Worm (Caenorhabditis elegans) whole organism, L4 larva: ENCODE data around the gene oat-1.

Experiments used
- F37D6.2 ChIP-seq: sonication (generic microtip); optimal IDR thresholded peaks from 2 replicates; lab custom pipeline; 2016; ENCODE audit warnings: mild to moderate bottlenecking, missing genetic modification characterization, missing compliant biosample characterization
- ZK337.2 ChIP-seq: fragments of 200-800 bp; sonication (Bioruptor generic); IDR thresholded peaks from 2 replicates; pipeline ENCODE4 v1.3.6; 2022; ENCODE audit warnings: missing genetic modification reagents, missing genetic modification characterization, missing compliant biosample characterization
- aha-1 ChIP-seq: fragments of 150-350 bp; peaks from one replicate; lab custom pipeline; 2014; ENCODE audit warnings: missing biosample characterization, missing genetic modification characterization
- arid-1 ChIP-seq: fragments of 200-800 bp; sonication (Bioruptor generic); conservative IDR thresholded peaks from 2 replicates; pipeline ENCODE4 v1.3.6; 2022; ENCODE audit warnings: missing genetic modification reagents, missing genetic modification characterization, missing compliant biosample characterization
- attf-4 ChIP-seq: sonication (generic microtip); optimal IDR thresholded peaks from 3 replicates; lab custom pipeline; 2017; ENCODE audit warnings: missing biosample characterization, missing genetic modification characterization
- ceh-20 ChIP-seq: fragments of 200-800 bp; sonication (Bioruptor generic); IDR thresholded peaks from 2 replicates; pipeline ENCODE4 v1.3.6; 2022; ENCODE audit warnings: missing genetic modification reagents, missing genetic modification characterization, missing compliant biosample characterization
- ceh-62 ChIP-seq: sonication (generic microtip); optimal IDR thresholded peaks from 2 replicates; lab custom pipeline; 2017; ENCODE audit warnings: missing biosample characterization, missing genetic modification characterization
- ces-1 ChIP-seq: fragments of 150-350 bp; sonication (generic microtip); optimal IDR thresholded peaks from 4 replicates; lab custom pipeline; 2014; ENCODE audit warnings: missing biosample characterization, missing genetic modification reagents, missing genetic modification characterization
- daf-12 ChIP-seq: fragments of 150-350 bp; optimal IDR thresholded peaks from 2 replicates; lab custom pipeline; 2014; ENCODE audit warnings: missing biosample characterization, missing genetic modification reagents, missing genetic modification characterization
- daf-16 ChIP-seq, 3 experiments: sonication (generic microtip); optimal IDR thresholded peaks; 2 replicates each; lab custom pipeline; 2016 to 2017; ENCODE audit warnings: missing genetic modification characterization in 3 of 3, missing genetic modification reagents in 3 of 3, mild to moderate bottlenecking in 2 of 3, missing compliant biosample characterization in 2 of 3, missing biosample characterization in 1 of 3, moderate library complexity in 1 of 3
- dpl-1 ChIP-seq: fragments of 150-350 bp; optimal IDR thresholded peaks from 2 replicates; lab custom pipeline; 2014; ENCODE audit warnings: missing biosample characterization, missing genetic modification reagents, missing genetic modification characterization
- dve-1 ChIP-seq: sonication (generic microtip); optimal IDR thresholded peaks from 2 replicates; lab custom pipeline; 2017; ENCODE audit warnings: antibody characterized with exemption, mild to moderate bottlenecking, missing genetic modification characterization, missing compliant biosample characterization; ENCODE audit not compliant: insufficient read depth
- fos-1 ChIP-seq: fragments of 150-350 bp; optimal IDR thresholded peaks from 2 replicates; lab custom pipeline; 2014; ENCODE audit warnings: missing biosample characterization, missing genetic modification characterization
- hif-1 ChIP-seq, 2 experiments: sonication (generic microtip); optimal IDR thresholded peaks; 2 replicates each; lab custom pipeline; 2016 to 2017; ENCODE audit warnings: missing compliant biosample characterization in 2 of 2, missing genetic modification characterization in 2 of 2, missing genetic modification reagents in 2 of 2, missing genotype in 2 of 2, mild to moderate bottlenecking in 1 of 2
- hlh-30 ChIP-seq: sonication (generic microtip); optimal IDR thresholded peaks from 2 replicates; lab custom pipeline; 2017; ENCODE audit warnings: antibody characterized with exemption, mild to moderate bottlenecking, missing genetic modification characterization, missing compliant biosample characterization; ENCODE audit not compliant: insufficient read depth
- lim-7 ChIP-seq: fragments of 200-800 bp; sonication (Bioruptor generic); IDR thresholded peaks from 2 replicates; pipeline ENCODE4 v1.3.6; 2022; ENCODE audit warnings: missing genetic modification characterization, missing compliant biosample characterization
- lin-39 ChIP-seq: fragments of 150-350 bp; optimal IDR thresholded peaks from 2 replicates; lab custom pipeline; 2014; ENCODE audit warnings: missing biosample characterization, missing genetic modification reagents, missing genetic modification characterization
- lsy-2 ChIP-seq, 2 experiments: fragments of 150-350 bp in 1 of 2; sonication (generic microtip) in 1 of 2; optimal IDR thresholded peaks; 2 replicates each; lab custom pipeline; 2014 to 2017; ENCODE audit warnings: missing biosample characterization in 2 of 2, missing genetic modification characterization in 2 of 2
- madf-5 ChIP-seq, 2 experiments: fragments of 200-800 bp; sonication (Bioruptor generic); IDR thresholded peaks; 2 replicates each; pipeline ENCODE4 v1.3.6; 2022; ENCODE audit warnings: missing compliant biosample characterization in 2 of 2, missing genetic modification characterization in 2 of 2
- mdl-1 ChIP-seq, 2 experiments: fragments of 150-350 bp in 1 of 2; sonication (generic microtip) in 1 of 2; optimal IDR thresholded peaks; 2 replicates each; lab custom pipeline; 2014 to 2017; ENCODE audit warnings: missing biosample characterization in 2 of 2, missing genetic modification characterization in 2 of 2
- nhr-11 ChIP-seq: fragments of 150-350 bp; optimal IDR thresholded peaks from 2 replicates; lab custom pipeline; 2014; ENCODE audit warnings: missing biosample characterization, missing genetic modification characterization
- nhr-111 ChIP-seq: fragments of 200-800 bp; sonication (Bioruptor generic); optimal IDR thresholded peaks from 2 replicates; lab custom pipeline; 2018; ENCODE audit warnings: mild to moderate bottlenecking, missing genetic modification characterization, missing compliant biosample characterization
- nhr-28 ChIP-seq: fragments of 150-350 bp; optimal IDR thresholded peaks from 2 replicates; lab custom pipeline; 2014; ENCODE audit warnings: missing biosample characterization, missing genetic modification characterization
- nhr-41 ChIP-seq: fragments of 200-800 bp; sonication (Bioruptor generic); IDR thresholded peaks from 2 replicates; pipeline ENCODE4 v1.3.6; 2022; ENCODE audit warnings: missing genetic modification reagents, missing genetic modification characterization, missing compliant biosample characterization
- nhr-6 ChIP-seq: fragments of 150-350 bp; optimal IDR thresholded peaks from 2 replicates; lab custom pipeline; 2014; ENCODE audit warnings: missing biosample characterization, missing genetic modification characterization
- pqm-1 ChIP-seq: sonication (generic microtip); optimal IDR thresholded peaks from 2 replicates; lab custom pipeline; 2017; ENCODE audit warnings: missing biosample characterization, missing genetic modification characterization
- saeg-2 ChIP-seq: fragments of 200-800 bp; sonication (Bioruptor generic); IDR thresholded peaks from 2 replicates; pipeline ENCODE4 v1.3.6; 2022; ENCODE audit warnings: missing genetic modification reagents, missing genetic modification characterization, missing compliant biosample characterization
- set-16 ChIP-seq: fragments of 200-800 bp; sonication (Bioruptor generic); IDR thresholded peaks from 2 replicates; pipeline ENCODE4 v1.3.6; 2022; ENCODE audit warnings: missing genetic modification reagents, missing genetic modification characterization, missing compliant biosample characterization
- snpc-4 ChIP-seq: fragments of 150-350 bp; optimal IDR thresholded peaks from 2 replicates; lab custom pipeline; 2014; ENCODE audit warnings: missing biosample characterization, missing genetic modification characterization
- spr-3 ChIP-seq: fragments of 200-800 bp; sonication (Bioruptor generic); optimal IDR thresholded peaks from 2 replicates; lab custom pipeline; 2018; ENCODE audit warnings: mild to moderate bottlenecking, missing genetic modification characterization, missing compliant biosample characterization
- unc-62 ChIP-seq, 3 experiments: fragments of 150-350 bp in 1 of 3; sonication (generic microtip); optimal IDR thresholded peaks in 2 of 3; peaks in 1 of 3; 1 replicate in 1 of 3; 2 replicates in 2 of 3; lab custom pipeline; 2014 to 2017; ENCODE audit warnings: missing biosample characterization in 3 of 3, missing genetic modification characterization in 3 of 3, missing genetic modification reagents in 3 of 3, missing genotype in 1 of 3
- vab-7 ChIP-seq: fragments of 200-800 bp; sonication (Bioruptor generic); IDR thresholded peaks from 2 replicates; pipeline ENCODE4 v1.3.6; 2022; ENCODE audit warnings: missing genetic modification reagents, missing genetic modification characterization, missing compliant biosample characterization
- ztf-7 ChIP-seq: fragments of 150-350 bp; optimal IDR thresholded peaks from 2 replicates; lab custom pipeline; 2014; ENCODE audit warnings: missing biosample characterization, missing genetic modification characterization

The oat-1 gene

ce11 chrIV:8511056-8511455 lies 38.7 kb upstream of the oat-1 start, which contains the start of gene mes-6 (continued):
- TF ChIP-seq nhr-41 (GFP tag; lab: Robert Waterston, UW) (no peak), dve-1 (tag; lab: Kevin White, UChicago) (peak; percentile 24), ces-1 (GFP tag; lab: Kevin White, UChicago) (peak; percentile 58), saeg-2 (GFP tag; lab: Robert Waterston, UW) (no peak), hif-1 (tag; optimal IDR thresholded peaks at IDR 0.05; lab: Kevin White, UChicago) (no peak), ceh-62 (no peak), daf-12 (tag; lab: Kevin White, UChicago) (no peak), nhr-111 (GFP tag; lab: Kevin White, UChicago) (no peak), vab-7 (GFP tag; lab: Robert Waterston, UW) (no peak), ceh-20 (no peak), spr-3 (GFP tag; lab: Kevin White, UChicago) (no peak), fos-1 (tag; lab: Kevin White, UChicago) (no peak), nhr-6 (tag; lab: Kevin White, UChicago) (no peak), ZK337.2 (GFP tag; lab: Robert Waterston, UW) (no peak), aha-1 (peak; percentile 20), pqm-1 (tag; lab: Kevin White, UChicago) (no peak), lin-39 (tag; lab: Kevin White, UChicago) (no peak)

DNA sequence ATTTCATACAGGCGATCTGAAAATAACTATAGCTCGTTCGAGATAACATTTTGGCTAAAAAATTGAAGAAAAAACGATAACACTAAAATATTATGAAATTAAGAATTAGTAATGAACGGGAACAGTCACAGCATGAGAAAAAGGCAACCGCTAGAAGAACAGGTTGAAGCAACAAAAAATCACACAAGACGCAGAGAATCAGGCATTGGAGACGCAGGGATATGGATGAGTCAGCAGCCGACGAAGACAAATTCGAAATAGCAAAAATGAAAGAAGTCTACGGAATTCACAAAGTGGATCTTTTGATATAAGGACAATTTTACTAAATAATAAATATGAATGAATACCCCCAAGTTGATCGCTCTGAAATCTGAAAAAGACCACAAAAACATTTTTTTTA lies 38.1 kb upstream of the oat-1 start, which contains the start of gene tag-77:
Gene tag-77 (minus strand): TSS at position 15 of the 400 bp plus-strand sequence.
- TF ChIP-seq nhr-11 (tag; lab: Kevin White, UChicago) (no peak), daf-16 (GFP tag; optimal IDR thresholded peaks at IDR 0.05; lab: Kevin White, UChicago) (no peak), daf-16 (tag; optimal IDR thresholded peaks at IDR 0.05; lab: Kevin White, UChicago) (no peak), lim-7 (GFP tag; lab: Robert Waterston, UW) (no peak), madf-5 (GFP tag; IDR thresholded peaks at IDR 0.05; lab: Robert Waterston, UW) (no peak), dve-1 (tag; lab: Kevin White, UChicago) (peak; percentile 21), nhr-28 (tag; lab: Kevin White, UChicago) (peak; percentile 26), nhr-6 (tag; lab: Kevin White, UChicago) (peak; percentile 13), arid-1 (GFP tag; lab: Robert Waterston, UW) (peak; percentile 23; the same call in 1 of the 2 replicates), mdl-1 (tag; optimal IDR thresholded peaks at IDR 0.05; lab: Kevin White, UChicago) (peak in 1 of 2 experiments; percentile 4), lsy-2 (tag; optimal IDR thresholded peaks at IDR 0.05; lab: Kevin White, UChicago) (no peak), attf-4 (tag; lab: Kevin White, UChicago) (no peak), snpc-4 (no peak), dpl-1 (GFP tag; lab: Kevin White, UChicago) (no peak), hlh-30 (tag; lab: Kevin White, UChicago) (peak; percentile 36), ztf-7 (tag; lab: Kevin White, UChicago) (no peak)

- TF ChIP-seq nhr-6 (tag; lab: Kevin White, UChicago) = no peak
- peak in 1 of 2 experiments; percentile 95 for TF ChIP-seq unc-62 (GFP tag; optimal IDR thresholded peaks at IDR 0.05 in 1 of 2; lab: Kevin White, UChicago)
- no peak for TF ChIP-seq unc-62 (tag; optimal IDR thresholded peaks at IDR 0.05; lab: Kevin White, UChicago)
These were observed 33.6 kb upstream of the oat-1 start for ce11 chrIV:8506034-8506433.

ce11 chrIV:8501382-8501781 lies 29.0 kb upstream of the oat-1 start, which contains the start of gene C28C12.1:
TSS of gene C28C12.1 (plus strand) at chrIV:8501682.
- TF ChIP-seq F37D6.2 (tag; lab: Kevin White, UChicago) = no peak

- peak; percentile 88 for TF ChIP-seq set-16 (GFP tag; lab: Robert Waterston, UW)
- TF ChIP-seq, all 104 proteins: peak for 1; not testable (repeated sequence) for 103
These were observed 28.2 kb upstream of the oat-1 start for ce11 chrIV:8500576-8500975.
